Fruit fly (Drosophila melanogaster) whole organism, prepupa: Measurements from ENCODE around the gene CG15882.

Experiments used
- Blimp-1 ChIP-seq: fragments of 200-800 bp; sonication (Bioruptor generic); optimal IDR thresholded peaks from 3 replicates; lab custom pipeline; 2017; ENCODE audit warnings: missing biosample characterization, missing genetic modification characterization, mild to moderate bottlenecking, moderate library complexity, missing genetic modification reagents
- CG11294 ChIP-seq: fragments of 200-800 bp; sonication (Bioruptor generic); IDR thresholded peaks from 2 replicates; pipeline ENCODE4 v1.3.6; 2022; ENCODE audit warnings: missing biosample characterization, missing genetic modification characterization
- CG4318 ChIP-seq: fragments of 200-800 bp; sonication (Bioruptor generic); optimal IDR thresholded peaks from 3 replicates; lab custom pipeline; 2017; ENCODE audit warnings: missing biosample characterization, mild to moderate bottlenecking, missing genetic modification characterization
- CG6808 ChIP-seq: fragments of 200-800 bp; sonication (Bioruptor generic); optimal IDR thresholded peaks from 3 replicates; lab custom pipeline; 2017; ENCODE audit warnings: missing biosample characterization, missing genetic modification characterization, mild to moderate bottlenecking, moderate library complexity, missing genetic modification reagents
- CG9139 ChIP-seq: fragments of 200-800 bp; sonication (Bioruptor generic); optimal IDR thresholded peaks from 3 replicates; lab custom pipeline; 2017; ENCODE audit warnings: missing biosample characterization, mild to moderate bottlenecking, missing genetic modification characterization
- Hr38 ChIP-seq: sonication (Bioruptor generic); optimal IDR thresholded peaks from 2 replicates; lab custom pipeline; 2016; ENCODE audit warnings: missing biosample characterization, missing genetic modification characterization
- Hr39 ChIP-seq: fragments of 200-800 bp; sonication (Bioruptor generic); optimal IDR thresholded peaks from 2 replicates; lab custom pipeline; 2016; ENCODE audit warnings: missing biosample characterization, missing genetic modification characterization
- Sox102F ChIP-seq: fragments of 200-800 bp; sonication (Bioruptor generic); optimal IDR thresholded peaks from 2 replicates; lab custom pipeline; 2016; ENCODE audit warnings: missing biosample characterization, mild to moderate bottlenecking, missing genetic modification characterization
- fd85E ChIP-seq: fragments of 200-800 bp; sonication (Bioruptor generic); optimal IDR thresholded peaks from 3 replicates; lab custom pipeline; 2016; ENCODE audit warnings: missing biosample characterization, missing genetic modification characterization
- pdm3 ChIP-seq: fragments of 200-800 bp; sonication (Bioruptor generic); optimal IDR thresholded peaks from 3 replicates; lab custom pipeline; 2016; ENCODE audit warnings: missing biosample characterization, missing genetic modification characterization
- svp ChIP-seq: fragments of 200-800 bp; sonication (Bioruptor generic); peaks from one replicate; lab custom pipeline; 2016; ENCODE audit warnings: missing biosample characterization, missing genetic modification characterization

dm6 chrX:19083190-19083589 is 41.0 kb downstream of the CG15882 start, which contains the start of gene CG7423:
- TF ChIP-seq Sox102F (GFP tag; lab: Kevin White, UChicago) (no peak), Blimp-1 (GFP tag; lab: Kevin White, UChicago) (no peak), fd85E (GFP tag; lab: Kevin White, UChicago) (no peak), pdm3 (GFP tag; lab: Kevin White, UChicago) (no peak), Hr38 (GFP tag; lab: Kevin White, UChicago) (no peak), CG6808 (no peak), Hr39 (no peak), CG11294 (GFP tag; lab: Robert Waterston, UW) (no peak), svp (GFP tag; lab: Kevin White, UChicago) (no peak), CG9139 (no peak), CG4318 (GFP tag; lab: Kevin White, UChicago) (no peak)
